Worm (Caenorhabditis elegans) whole organism, L4/young adult: ENCODE measurements around the gene C17G1.14.

Experiments
- W03F9.2 ChIP-seq: fragments of 150-350 bp; optimal IDR thresholded peaks from 2 replicates; lab custom pipeline; 2014; ENCODE audit warnings: missing biosample characterization, missing genetic modification characterization
- dao-5 ChIP-seq: sonication (generic microtip); optimal IDR thresholded peaks from 2 replicates; lab custom pipeline; 2016; ENCODE audit warnings: missing genotype, missing genetic modification characterization, moderate library complexity, missing compliant biosample characterization
- him-1 ChIP-seq: sonication (generic microtip); optimal IDR thresholded peaks from 2 replicates; lab custom pipeline; 2016; ENCODE audit warnings: missing genotype, missing genetic modification reagents, missing genetic modification characterization, missing compliant biosample characterization

DNA sequence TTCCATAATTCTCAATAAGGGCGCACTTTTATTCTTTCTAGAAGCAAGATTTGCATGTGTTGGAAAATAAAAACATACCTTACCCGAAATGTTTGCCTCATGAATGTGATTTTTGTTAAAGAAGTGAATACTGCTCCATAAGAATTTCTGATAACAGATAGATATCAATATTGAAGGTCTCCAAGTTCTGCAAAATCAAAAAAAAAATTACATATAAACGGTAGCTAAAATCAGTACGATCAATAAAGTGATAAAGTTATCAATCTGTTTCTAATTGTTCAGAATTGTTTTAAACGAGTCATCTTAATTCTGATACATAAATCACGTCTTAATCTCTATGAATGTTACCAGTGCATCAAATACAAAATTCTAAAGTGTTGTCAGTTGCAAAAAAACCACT lies 37.6 kb downstream of the C17G1.14 start, which contains the start of gene mgl-1:
- TF ChIP-seq him-1 (no peak), dao-5 (no peak), W03F9.2 (tag; lab: Kevin White, UChicago) (no peak)
